Worm (Caenorhabditis elegans): ENCODE measurements around the gene R02F11.12.

- TF ChIP-seq snpc-4 (tag; optimal IDR thresholded peaks at IDR 0.05) (no peak), ceh-39 (tag; optimal IDR thresholded peaks at IDR 0.05) (no peak), unc-62 (GFP tag; optimal IDR thresholded peaks at IDR 0.05) (no peak), nhr-28 (tag; optimal IDR thresholded peaks at IDR 0.05) (no peak), elt-3 (tag; optimal IDR thresholded peaks at IDR 0.05) (no peak), nhr-237 (tag; optimal IDR thresholded peaks at IDR 0.05) (no peak), nhr-76 (tag; optimal IDR thresholded peaks at IDR 0.05) (no peak), nhr-12 (tag; optimal IDR thresholded peaks at IDR 0.05) (no peak), ceh-43 (GFP tag; optimal IDR thresholded peaks at IDR 0.05) (no peak), lin-13 (tag; optimal IDR thresholded peaks at IDR 0.05) (no peak), ces-1 (GFP tag; optimal IDR thresholded peaks at IDR 0.05) (no peak)
Measured at ce11 chrV:4801943-4802342, 11.5 kb downstream of the R02F11.12 start.
